Worm (Caenorhabditis elegans) whole organism, early embryonic: ENCODE measurements around the gene glrx-5.
"Not testable (repeated sequence)": the region's sequence is repeated elsewhere in the genome, so short reads cannot be mapped to it uniquely, and the experiment has no call there.

Experiments used
- B0310.2 ChIP-seq: sonication (generic microtip); optimal IDR thresholded peaks from 2 replicates; lab custom pipeline; 2016; ENCODE audit warnings: mild to moderate bottlenecking, missing genetic modification characterization, missing compliant biosample characterization
- ama-1 ChIP-seq: fragments of 150-350 bp; optimal IDR thresholded peaks from 2 replicates; lab custom pipeline; 2014
- ceh-13 ChIP-seq: fragments of 200-800 bp; sonication (Bioruptor generic); optimal IDR thresholded peaks from 2 replicates; lab custom pipeline; 2018; ENCODE audit warnings: mild to moderate bottlenecking, missing genetic modification characterization, missing compliant biosample characterization
- flt-1 ChIP-seq: fragments of 200-800 bp; sonication (Bioruptor generic); IDR thresholded peaks from 2 replicates; pipeline ENCODE4 v1.3.6; 2022; ENCODE audit warnings: missing genetic modification characterization, missing compliant biosample characterization
- hmbx-1 ChIP-seq: sonication (generic microtip); optimal IDR thresholded peaks from 2 replicates; lab custom pipeline; 2016; ENCODE audit warnings: mild to moderate bottlenecking, missing genetic modification characterization, missing compliant biosample characterization
- hmg-4 ChIP-seq: fragments of 200-800 bp; sonication (Bioruptor generic); optimal IDR thresholded peaks from 2 replicates; lab custom pipeline; 2018; ENCODE audit warnings: mild to moderate bottlenecking, missing genetic modification characterization, missing compliant biosample characterization
- pes-1 ChIP-seq: fragments of 200-800 bp; sonication (Bioruptor generic); IDR thresholded peaks from 2 replicates; pipeline ENCODE4 v1.3.6; 2022; ENCODE audit warnings: missing genetic modification reagents, missing genetic modification characterization, missing compliant biosample characterization
- scrt-1 ChIP-seq: fragments of 200-800 bp; sonication (Bioruptor generic); IDR thresholded peaks from 2 replicates; pipeline ENCODE4 v1.3.6; 2022; ENCODE audit warnings: missing genetic modification characterization, missing compliant biosample characterization
- sea-1 ChIP-seq: fragments of 200-800 bp; sonication (Bioruptor generic); conservative IDR thresholded peaks from 2 replicates; pipeline ENCODE4 v1.3.6; 2022; ENCODE audit warnings: missing genetic modification characterization, missing compliant biosample characterization
- tbx-37 ChIP-seq: fragments of 200-800 bp; sonication (Bioruptor generic); conservative IDR thresholded peaks from 2 replicates; pipeline ENCODE4 v1.3.6; 2022; ENCODE audit warnings: missing genetic modification reagents, missing genetic modification characterization, missing compliant biosample characterization
- tra-4 ChIP-seq: sonication (generic microtip); optimal IDR thresholded peaks from 2 replicates; lab custom pipeline; 2017; ENCODE audit warnings: missing genetic modification characterization, missing compliant biosample characterization

- not testable (repeated sequence) for TF ChIP-seq ama-1; pes-1; flt-1; scrt-1; tra-4 (tag; lab: Kevin White, UChicago); ceh-13 (GFP tag; lab: Kevin White, UChicago); tbx-37 (GFP tag; lab: Robert Waterston, UW); sea-1 (GFP tag; lab: Robert Waterston, UW); B0310.2 (tag; lab: Kevin White, UChicago); hmg-4; hmbx-1 (tag; lab: Kevin White, UChicago)
Measured at ce11 chrIII:12383709-12384108, 10.1 kb upstream of the glrx-5 start, which contains the start of gene Y49E10.4.
